Worm (Caenorhabditis elegans) whole organism, L3 larva: ENCODE results near the gene hsp-90.

Experiments used
- R02D3.7 ChIP-seq: fragments of 150-350 bp; optimal IDR thresholded peaks from 2 replicates; lab custom pipeline; 2014; ENCODE audit warnings: missing biosample characterization, missing genetic modification characterization
- ZK546.5 ChIP-seq: sonication (generic microtip); optimal IDR thresholded peaks from 2 replicates; lab custom pipeline; 2017; ENCODE audit warnings: missing biosample characterization, missing genetic modification characterization
- ama-1 ChIP-seq: fragments of 150-350 bp; optimal IDR thresholded peaks from 2 replicates; lab custom pipeline; 2018
- ceh-28 ChIP-seq: fragments of 150-350 bp; optimal IDR thresholded peaks from 2 replicates; lab custom pipeline; 2014; ENCODE audit warnings: missing biosample characterization, missing genetic modification reagents, missing genetic modification characterization
- ceh-82 ChIP-seq: fragments of 150-350 bp; optimal IDR thresholded peaks from 2 replicates; lab custom pipeline; 2014; ENCODE audit warnings: missing biosample characterization, missing genetic modification characterization
- daf-12 ChIP-seq: fragments of 150-350 bp; optimal IDR thresholded peaks from 2 replicates; lab custom pipeline; 2014; ENCODE audit warnings: missing biosample characterization, missing genetic modification reagents, missing genetic modification characterization
- egl-27 ChIP-seq: sonication (generic microtip); optimal IDR thresholded peaks from 4 replicates; lab custom pipeline; 2017; ENCODE audit warnings: missing biosample characterization, missing genetic modification reagents, missing genetic modification characterization
- egl-5 ChIP-seq: fragments of 150-350 bp; optimal IDR thresholded peaks from 2 replicates; lab custom pipeline; 2017; ENCODE audit warnings: missing biosample characterization, missing genetic modification reagents, missing genetic modification characterization, inconsistent platforms
- elt-1 ChIP-seq: fragments of 150-350 bp; optimal IDR thresholded peaks from 2 replicates; lab custom pipeline; 2014; ENCODE audit warnings: missing biosample characterization, missing genetic modification characterization
- elt-2 ChIP-seq: sonication (generic microtip); optimal IDR thresholded peaks from 2 replicates; lab custom pipeline; 2016; ENCODE audit warnings: missing genetic modification reagents, mild to moderate bottlenecking, missing genetic modification characterization, missing compliant biosample characterization
- elt-3 ChIP-seq, 3 experiments: fragments of 150-350 bp in 1 of 3; sonication (generic microtip) in 2 of 3; optimal IDR thresholded peaks; 2 replicates in 2 of 3; 4 replicates in 1 of 3; lab custom pipeline; 2014 to 2017; ENCODE audit warnings: missing biosample characterization in 3 of 3, missing genetic modification characterization in 3 of 3
- eor-1 ChIP-seq, 2 experiments: fragments of 150-350 bp; optimal IDR thresholded peaks; 2 replicates each; lab custom pipeline; 2014 to 2018; ENCODE audit warnings: missing biosample characterization in 2 of 2, missing genetic modification characterization in 2 of 2
- fkh-2 ChIP-seq: fragments of 150-350 bp; optimal IDR thresholded peaks from 2 replicates; lab custom pipeline; 2014; ENCODE audit warnings: missing biosample characterization, missing genetic modification reagents, missing genetic modification characterization
- fos-1 ChIP-seq: fragments of 150-350 bp; optimal IDR thresholded peaks from 2 replicates; lab custom pipeline; 2014; ENCODE audit warnings: missing biosample characterization, missing genetic modification characterization
- hmg-11 ChIP-seq: sonication (generic microtip); optimal IDR thresholded peaks from 2 replicates; lab custom pipeline; 2016; ENCODE audit warnings: missing genetic modification characterization, missing compliant biosample characterization
- jun-1 ChIP-seq: fragments of 150-350 bp; optimal IDR thresholded peaks from 2 replicates; lab custom pipeline; 2014; ENCODE audit warnings: missing biosample characterization, missing genetic modification reagents, missing genetic modification characterization
- lin-15B ChIP-seq: fragments of 150-350 bp; optimal IDR thresholded peaks from 2 replicates; lab custom pipeline; 2014; ENCODE audit warnings: missing biosample characterization, missing genetic modification characterization
- lin-39 ChIP-seq: fragments of 150-350 bp; optimal IDR thresholded peaks from 2 replicates; lab custom pipeline; 2018; ENCODE audit warnings: missing biosample characterization, missing genetic modification reagents, missing genetic modification characterization
- lsy-12 ChIP-seq: sonication (generic microtip); optimal IDR thresholded peaks from 2 replicates; lab custom pipeline; 2016; ENCODE audit warnings: mild to moderate bottlenecking, missing genetic modification characterization, missing compliant biosample characterization
- mdl-1 ChIP-seq: fragments of 150-350 bp; optimal IDR thresholded peaks from 2 replicates; lab custom pipeline; 2014; ENCODE audit warnings: missing biosample characterization, missing genetic modification characterization
- nfya-1 ChIP-seq: sonication (generic microtip); optimal IDR thresholded peaks from 2 replicates; lab custom pipeline; 2017; ENCODE audit warnings: missing genetic modification characterization, mild to moderate bottlenecking, missing compliant biosample characterization, antibody characterized with exemption, moderate library complexity; ENCODE audit not compliant: insufficient read depth
- nhr-11 ChIP-seq: fragments of 150-350 bp; optimal IDR thresholded peaks from 2 replicates; lab custom pipeline; 2014; ENCODE audit warnings: missing biosample characterization, missing genetic modification characterization
- nhr-23 ChIP-seq: fragments of 150-350 bp; optimal IDR thresholded peaks from 2 replicates; lab custom pipeline; 2014; ENCODE audit warnings: missing biosample characterization, missing genetic modification reagents, missing genetic modification characterization
- nhr-237 ChIP-seq: fragments of 150-350 bp; optimal IDR thresholded peaks from 2 replicates; lab custom pipeline; 2014; ENCODE audit warnings: missing biosample characterization, missing genetic modification characterization
- nhr-25 ChIP-seq: sonication (generic microtip); optimal IDR thresholded peaks from 2 replicates; lab custom pipeline; 2017; ENCODE audit warnings: missing biosample characterization, missing genetic modification characterization
- nhr-43 ChIP-seq: sonication (generic microtip); optimal IDR thresholded peaks from 2 replicates; lab custom pipeline; 2016; ENCODE audit warnings: mild to moderate bottlenecking, missing genetic modification characterization, missing compliant biosample characterization; ENCODE audit not compliant: poor library complexity, severe bottlenecking
- nhr-67 ChIP-seq: fragments of 150-350 bp; optimal IDR thresholded peaks from 2 replicates; lab custom pipeline; 2014; ENCODE audit warnings: missing biosample characterization, missing genetic modification characterization
- nhr-76 ChIP-seq: fragments of 150-350 bp; sonication (generic microtip); optimal IDR thresholded peaks from 5 replicates; lab custom pipeline; 2014; ENCODE audit warnings: missing biosample characterization, missing genetic modification characterization
- nhr-77 ChIP-seq: fragments of 150-350 bp; optimal IDR thresholded peaks from 2 replicates; lab custom pipeline; 2014; ENCODE audit warnings: missing biosample characterization, missing genetic modification characterization
- pha-4 ChIP-seq: fragments of 150-350 bp; optimal IDR thresholded peaks from 2 replicates; lab custom pipeline; 2014; ENCODE audit warnings: missing biosample characterization, missing genetic modification reagents, missing genetic modification characterization
- pqm-1 ChIP-seq: fragments of 150-350 bp; optimal IDR thresholded peaks from 2 replicates; lab custom pipeline; 2017; ENCODE audit warnings: missing biosample characterization, missing genetic modification characterization, inconsistent platforms
- sea-2 ChIP-seq: fragments of 150-350 bp; sonication (generic microtip); optimal IDR thresholded peaks from 4 replicates; lab custom pipeline; 2014; ENCODE audit warnings: missing biosample characterization, missing genetic modification reagents, missing genetic modification characterization
- skn-1 ChIP-seq: fragments of 150-350 bp; optimal IDR thresholded peaks from 2 replicates; lab custom pipeline; 2014; ENCODE audit warnings: missing biosample characterization, missing genetic modification characterization
- snpc-4 ChIP-seq: fragments of 150-350 bp; optimal IDR thresholded peaks from 2 replicates; lab custom pipeline; 2014; ENCODE audit warnings: missing biosample characterization, missing genetic modification characterization
- tbx-2 ChIP-seq: sonication (generic microtip); optimal IDR thresholded peaks from 2 replicates; lab custom pipeline; 2016; ENCODE audit warnings: mild to moderate bottlenecking, missing genetic modification characterization, missing compliant biosample characterization
- unc-39 ChIP-seq: sonication (generic microtip); optimal IDR thresholded peaks from 4 replicates; lab custom pipeline; 2017; ENCODE audit warnings: missing biosample characterization, missing genetic modification characterization
- unc-62 ChIP-seq: fragments of 150-350 bp; sonication (generic microtip); optimal IDR thresholded peaks from 4 replicates; lab custom pipeline; 2014; ENCODE audit warnings: missing biosample characterization, missing genetic modification reagents, missing genetic modification characterization
- zag-1 ChIP-seq: fragments of 150-350 bp; optimal IDR thresholded peaks from 2 replicates; lab custom pipeline; 2014; ENCODE audit warnings: missing biosample characterization, missing genetic modification characterization
- ztf-4 ChIP-seq: fragments of 150-350 bp; optimal IDR thresholded peaks from 2 replicates; lab custom pipeline; 2014; ENCODE audit warnings: missing biosample characterization, missing genetic modification characterization

Gene hsp-90

DNA sequence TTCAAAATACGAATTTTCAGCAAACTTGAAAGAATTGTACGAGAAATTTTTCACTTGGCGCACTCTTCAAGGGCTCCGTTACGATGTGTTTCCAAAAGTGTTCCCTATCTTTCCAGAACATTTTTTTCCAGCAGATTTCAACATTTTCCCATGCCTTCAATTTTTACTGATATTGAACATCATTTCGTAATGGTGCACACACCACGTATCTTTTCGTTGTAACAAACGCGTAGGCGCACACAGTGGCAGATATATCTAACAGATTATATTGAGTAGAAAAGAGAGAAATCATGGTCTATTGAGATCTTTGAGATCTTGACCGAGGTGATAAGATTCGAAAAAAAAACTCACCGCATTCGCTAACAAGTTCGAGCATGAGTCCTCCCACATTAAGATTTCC lies 11.0 kb downstream of the hsp-90 start:
- no peak for TF ChIP-seq nhr-237
- TF ChIP-seq nhr-67 (tag; lab: Kevin White, UChicago): no peak
- no peak for TF ChIP-seq ZK546.5
- TF ChIP-seq egl-5 (tag; lab: Kevin White, UChicago): no peak

DNA sequence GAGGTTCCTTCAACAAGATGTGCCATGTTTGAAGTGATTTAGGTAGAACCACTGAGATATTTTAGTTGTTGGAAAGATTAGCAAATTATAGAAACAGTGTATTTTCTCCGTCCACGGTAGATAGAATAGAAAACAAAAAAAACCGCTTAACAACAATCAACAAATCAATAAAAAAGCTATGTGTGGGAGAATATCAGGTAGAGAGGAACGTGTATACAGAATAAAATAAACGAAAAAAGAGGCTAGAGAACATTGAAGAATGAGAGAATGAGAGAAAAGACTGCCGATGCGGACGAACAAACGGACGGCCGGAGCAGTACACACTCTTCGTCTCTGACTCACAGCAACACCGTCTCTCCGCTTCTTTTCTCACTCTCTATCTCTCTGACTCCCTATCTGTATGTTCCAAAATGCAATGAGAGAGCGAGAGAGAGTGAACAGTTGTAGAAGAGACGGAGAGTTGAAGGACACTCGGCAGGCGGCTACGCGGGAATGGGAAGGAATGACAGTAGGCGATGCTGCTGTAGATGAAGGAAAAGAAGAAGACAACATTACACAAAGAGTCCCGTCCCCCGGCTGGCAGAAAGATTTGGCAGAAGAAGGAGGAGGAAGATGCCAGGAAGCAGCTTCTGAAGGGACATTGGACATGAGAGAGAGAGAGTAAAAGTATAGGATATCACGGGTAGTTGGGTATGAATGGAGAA lies 12.0 kb downstream of the hsp-90 start, which contains the start of gene unc-112:
TSS of gene unc-112 (minus strand) at position 51 of the 704 bp plus-strand sequence.
- peak; percentile 44 for TF ChIP-seq pqm-1 (tag; lab: Kevin White, UChicago)
- TF ChIP-seq egl-27 (tag; lab: Kevin White, UChicago): no peak
- TF ChIP-seq unc-39: no peak
- TF ChIP-seq skn-1 (tag; lab: Kevin White, UChicago): peak; percentile 26
- no peak for TF ChIP-seq ama-1 (lab: Kevin White, UChicago)
- TF ChIP-seq egl-5 (tag; lab: Kevin White, UChicago): peak; percentile 57
- no peak for TF ChIP-seq nhr-77 (tag; lab: Kevin White, UChicago)
- TF ChIP-seq pha-4 (tag; lab: Kevin White, UChicago): peak; percentile 80
- peak; percentile 85 for TF ChIP-seq nhr-25 (tag; lab: Kevin White, UChicago)
- TF ChIP-seq nhr-11 (tag; lab: Kevin White, UChicago): peak; percentile 55
- TF ChIP-seq sea-2 (GFP tag; lab: Kevin White, UChicago): peak; percentile 9
- TF ChIP-seq jun-1 (tag; lab: Kevin White, UChicago): peak; percentile 38
- TF ChIP-seq zag-1 (tag; lab: Kevin White, UChicago): no peak
- TF ChIP-seq nfya-1 (tag; lab: Kevin White, UChicago): peak; percentile 85
- peak; percentile 3 for TF ChIP-seq lsy-12 (tag; lab: Kevin White, UChicago)
- peak; percentile 57 for TF ChIP-seq lin-39 (tag; lab: Kevin White, UChicago)
- peak; percentile 25 for TF ChIP-seq nhr-43
- peak; percentile 82 for TF ChIP-seq hmg-11 (tag; lab: Kevin White, UChicago)
- peak; percentile 73 for TF ChIP-seq elt-2 (tag; lab: Kevin White, UChicago)
- peak; percentile 12 for TF ChIP-seq R02D3.7 (tag; lab: Kevin White, UChicago)
- TF ChIP-seq unc-62 (GFP tag; lab: Kevin White, UChicago): peak; percentile 18
- peak; percentile 15 for TF ChIP-seq ceh-28 (tag; lab: Kevin White, UChicago)
- peak; percentile 59 for TF ChIP-seq lin-15B (tag; lab: Kevin White, UChicago)
- peak; percentile 46 for TF ChIP-seq nhr-23
- peak; percentile 15 for TF ChIP-seq nhr-76 (tag; lab: Kevin White, UChicago)
- no peak for TF ChIP-seq ceh-82 (tag; lab: Kevin White, UChicago)
- TF ChIP-seq fos-1: peak; percentile 59
- no peak for TF ChIP-seq ZK546.5
- no peak for TF ChIP-seq mdl-1
- peak; percentile 77 for TF ChIP-seq snpc-4 (tag; lab: Kevin White, UChicago)

DNA sequence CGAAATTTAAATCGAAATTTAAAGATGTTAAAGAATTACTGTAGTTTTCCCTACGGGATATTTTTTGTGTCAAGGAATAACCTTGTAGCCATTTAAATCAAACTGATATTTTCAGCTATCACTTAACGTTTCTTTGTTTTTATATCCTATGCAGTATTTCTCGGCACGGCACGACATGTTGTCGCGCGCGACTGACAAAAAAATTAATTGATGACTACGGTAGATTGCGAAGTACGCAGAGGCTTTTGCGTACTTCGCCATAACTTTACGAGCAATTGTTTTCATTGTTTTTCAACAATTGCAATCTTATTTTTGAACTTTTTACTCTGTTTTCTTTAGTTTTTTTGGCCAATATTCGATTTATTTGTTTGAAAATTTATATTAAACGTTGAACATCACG lies 13.3 kb downstream of the hsp-90 start:
- TF ChIP-seq ceh-82 (tag; lab: Kevin White, UChicago) (no peak), unc-62 (GFP tag; lab: Kevin White, UChicago) (no peak), eor-1 (tag; optimal IDR thresholded peaks at IDR 0.05; lab: Kevin White, UChicago) (no peak), ceh-28 (tag; lab: Kevin White, UChicago) (no peak), skn-1 (tag; lab: Kevin White, UChicago) (no peak), tbx-2 (tag; lab: Kevin White, UChicago) (no peak), fkh-2 (no peak), ztf-4 (tag; lab: Kevin White, UChicago) (no peak)
- TF ChIP-seq, all 47 proteins: peak for 0

DNA sequence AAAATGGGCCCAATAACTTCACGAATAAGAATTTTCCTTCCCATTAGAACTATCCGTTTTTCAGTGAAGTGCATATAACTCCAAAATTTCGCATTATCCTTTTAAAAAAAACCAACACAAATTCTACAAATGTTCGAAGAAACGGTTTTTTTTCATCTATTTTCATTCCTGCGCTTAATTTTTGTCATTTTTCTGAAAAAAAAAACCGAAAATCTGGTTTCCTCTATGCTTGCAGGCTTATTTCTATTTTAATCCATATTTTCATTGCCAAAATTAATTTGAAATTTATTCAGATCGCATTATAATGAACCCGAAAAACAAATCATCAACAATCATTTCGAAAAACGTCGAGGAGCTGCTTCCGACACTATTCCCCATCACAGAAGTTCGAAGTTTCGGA lies 13.9 kb downstream of the hsp-90 start, which contains the start of gene set-5:
TSS of gene set-5 (plus strand) at position 301 of the 400 bp plus-strand sequence.
- no peak for TF ChIP-seq nfya-1 (tag; lab: Kevin White, UChicago)
- no peak for TF ChIP-seq elt-3 (tag; optimal IDR thresholded peaks at IDR 0.05; lab: Kevin White, UChicago)
- no peak for TF ChIP-seq ceh-28 (tag; lab: Kevin White, UChicago)
- no peak for TF ChIP-seq eor-1 (tag; optimal IDR thresholded peaks at IDR 0.05; lab: Kevin White, UChicago)
- TF ChIP-seq nhr-76 (tag; lab: Kevin White, UChicago): no peak
- no peak for TF ChIP-seq egl-27 (tag; lab: Kevin White, UChicago)
- TF ChIP-seq elt-2 (tag; lab: Kevin White, UChicago): no peak
- TF ChIP-seq ama-1 (lab: Kevin White, UChicago): no peak
- TF ChIP-seq ZK546.5: no peak
- TF ChIP-seq pha-4 (tag; lab: Kevin White, UChicago): no peak
- no peak for TF ChIP-seq nhr-77 (tag; lab: Kevin White, UChicago)
- no peak for TF ChIP-seq elt-1
- TF ChIP-seq fos-1: no peak
- TF ChIP-seq sea-2 (GFP tag; lab: Kevin White, UChicago): no peak
- TF ChIP-seq daf-12 (tag; lab: Kevin White, UChicago): no peak
- TF ChIP-seq nhr-43: no peak
- no peak for TF ChIP-seq R02D3.7 (tag; lab: Kevin White, UChicago)
